Fruit fly (Drosophila melanogaster) whole organism, embryonic: ENCODE data around the gene CG34398.
A peak's percentile ranks its signal among the peaks of the same experiment; 100 is the strongest.

ENCODE experiments used
- Asciz ChIP-seq: fragments of 200-800 bp; sonication (Bioruptor generic); optimal IDR thresholded peaks from 2 replicates; lab custom pipeline; 2017; ENCODE audit warnings: missing biosample characterization, mild to moderate bottlenecking, missing genetic modification characterization, missing genetic modification reagents
- B-H1 ChIP-seq: fragments of 200-800 bp; sonication (Bioruptor generic); IDR thresholded peaks from 3 replicates; pipeline ENCODE4 v1.3.6; 2022; ENCODE audit warnings: missing biosample characterization, missing genetic modification characterization
- CG10979 ChIP-seq: fragments of 200-800 bp; sonication (Bioruptor generic); optimal IDR thresholded peaks from 2 replicates; lab custom pipeline; 2018; ENCODE audit warnings: missing biosample characterization, mild to moderate bottlenecking, missing genetic modification characterization, moderate library complexity
- CG12104 ChIP-seq: fragments of 200-800 bp; sonication (Bioruptor generic); optimal IDR thresholded peaks from 3 replicates; lab custom pipeline; 2016; ENCODE audit warnings: missing biosample characterization, missing genetic modification characterization
- CG13424 ChIP-seq: fragments of 200-800 bp; sonication (Bioruptor generic); optimal IDR thresholded peaks from 2 replicates; lab custom pipeline; 2019; ENCODE audit warnings: missing biosample characterization, mild to moderate bottlenecking, missing genetic modification characterization, moderate library complexity
- CG15479 ChIP-seq: fragments of 200-800 bp; sonication (Bioruptor generic); optimal IDR thresholded peaks from 3 replicates; lab custom pipeline; 2019; ENCODE audit warnings: missing biosample characterization, mild to moderate bottlenecking, missing genetic modification characterization, moderate library complexity
- CG15696 ChIP-seq: fragments of 200-800 bp; sonication (Bioruptor generic); optimal IDR thresholded peaks from 2 replicates; lab custom pipeline; 2019; ENCODE audit warnings: missing biosample characterization, mild to moderate bottlenecking, missing genetic modification characterization, moderate library complexity
- CG1602 ChIP-seq: fragments of 200-800 bp; sonication (Bioruptor generic); optimal IDR thresholded peaks from 3 replicates; lab custom pipeline; 2016; ENCODE audit warnings: missing biosample characterization, missing genetic modification characterization
- CG17328 ChIP-seq: fragments of 200-800 bp; sonication (Bioruptor generic); IDR thresholded peaks from 2 replicates; pipeline ENCODE4 v1.3.6; 2022; ENCODE audit warnings: missing biosample characterization, missing genetic modification characterization
- CG17568 ChIP-seq: fragments of 200-800 bp; sonication (Bioruptor generic); optimal IDR thresholded peaks from 2 replicates; lab custom pipeline; 2018; ENCODE audit warnings: missing biosample characterization, mild to moderate bottlenecking, missing genetic modification characterization, moderate library complexity
- CG18764 ChIP-seq: fragments of 200-800 bp; sonication (Bioruptor generic); optimal IDR thresholded peaks from 3 replicates; lab custom pipeline; 2016; ENCODE audit warnings: missing biosample characterization, missing genetic modification characterization
- CG3281 ChIP-seq: fragments of 200-800 bp; sonication (Bioruptor generic); optimal IDR thresholded peaks from 3 replicates; lab custom pipeline; 2017; ENCODE audit warnings: missing biosample characterization, mild to moderate bottlenecking, missing genetic modification characterization
- CG3847 ChIP-seq: fragments of 200-800 bp; sonication (Bioruptor generic); IDR thresholded peaks from 2 replicates; pipeline ENCODE4 v1.3.6; 2022; ENCODE audit warnings: missing biosample characterization, missing genetic modification characterization
- CG4820 ChIP-seq: fragments of 200-800 bp; sonication (Bioruptor generic); optimal IDR thresholded peaks from 3 replicates; lab custom pipeline; 2016; ENCODE audit warnings: missing biosample characterization, missing genetic modification characterization
- CG7928 ChIP-seq: fragments of 200-800 bp; sonication (Bioruptor generic); optimal IDR thresholded peaks from 2 replicates; lab custom pipeline; 2017; ENCODE audit warnings: missing biosample characterization, mild to moderate bottlenecking, missing genetic modification characterization
- Hey ChIP-seq: fragments of 200-800 bp; sonication (Bioruptor generic); optimal IDR thresholded peaks from 3 replicates; lab custom pipeline; 2018; ENCODE audit warnings: missing biosample characterization, mild to moderate bottlenecking, missing genetic modification characterization
- HmgZ ChIP-seq: fragments of 200-800 bp; sonication (Bioruptor generic); optimal IDR thresholded peaks from 2 replicates; lab custom pipeline; 2018; ENCODE audit warnings: missing biosample characterization, mild to moderate bottlenecking, missing genetic modification characterization
- bsh ChIP-seq, 2 experiments: fragments of 200-800 bp; sonication (Bioruptor generic); optimal IDR thresholded peaks; 2 replicates each; lab custom pipeline; 2017 to 2018; ENCODE audit warnings: mild to moderate bottlenecking in 2 of 2, missing biosample characterization in 2 of 2, missing genetic modification characterization in 2 of 2, moderate library complexity in 1 of 2
- cg ChIP-seq: fragments of 200-800 bp; sonication (Bioruptor generic); optimal IDR thresholded peaks from 3 replicates; lab custom pipeline; 2019; ENCODE audit warnings: missing biosample characterization, mild to moderate bottlenecking, missing genetic modification characterization, moderate library complexity
- grau ChIP-seq: fragments of 200-800 bp; optimal IDR thresholded peaks from 3 replicates; lab custom pipeline; 2019; ENCODE audit warnings: missing biosample characterization, mild to moderate bottlenecking, missing genetic modification characterization, moderate library complexity
- jigr1 ChIP-seq: fragments of 200-800 bp; sonication (Bioruptor generic); IDR thresholded peaks from 3 replicates; pipeline ENCODE4 v1.3.6; 2022; ENCODE audit warnings: missing biosample characterization, missing genetic modification characterization
- lab ChIP-seq: fragments of 200-800 bp; sonication (Bioruptor generic); optimal IDR thresholded peaks from 3 replicates; lab custom pipeline; 2017; ENCODE audit warnings: missing biosample characterization, missing genetic modification characterization, mild to moderate bottlenecking, moderate library complexity, missing genetic modification reagents
- pnt ChIP-seq: fragments of 200-800 bp; sonication (Bioruptor generic); optimal IDR thresholded peaks from 3 replicates; lab custom pipeline; 2016; ENCODE audit warnings: missing biosample characterization, missing genetic modification characterization
- repo ChIP-seq: fragments of 200-800 bp; sonication (Bioruptor generic); optimal IDR thresholded peaks from 2 replicates; lab custom pipeline; 2016; ENCODE audit warnings: missing biosample characterization, missing genetic modification characterization
- so ChIP-seq: fragments of 200-800 bp; sonication (Bioruptor generic); IDR thresholded peaks from 3 replicates; pipeline ENCODE4 v1.3.6; 2022; ENCODE audit warnings: missing biosample characterization, missing genetic modification characterization
- tap ChIP-seq: fragments of 200-800 bp; optimal IDR thresholded peaks from 3 replicates; lab custom pipeline; 2019; ENCODE audit warnings: missing biosample characterization, mild to moderate bottlenecking, missing genetic modification characterization, moderate library complexity
- tio ChIP-seq: fragments of 200-800 bp; sonication (Bioruptor generic); optimal IDR thresholded peaks from 2 replicates; lab custom pipeline; 2017; ENCODE audit warnings: missing biosample characterization, missing genetic modification characterization, inconsistent platforms
- trh ChIP-seq: fragments of 200-800 bp; sonication (Bioruptor generic); optimal IDR thresholded peaks from 2 replicates; lab custom pipeline; 2016; ENCODE audit warnings: missing biosample characterization, missing genetic modification characterization
- tx ChIP-seq: fragments of 200-800 bp; sonication (Bioruptor generic); optimal IDR thresholded peaks from 2 replicates; lab custom pipeline; 2016; ENCODE audit warnings: missing biosample characterization, missing genetic modification characterization

Gene CG34398

dm6 chr2L:8982584-8983302, 84.2 kb downstream of the CG34398 start (continued):
- peak; percentile 52 for TF ChIP-seq CG17328 (GFP tag; lab: Robert Waterston, UW)
- peak; percentile 1 for TF ChIP-seq CG10979 (tag; lab: Kevin White, UChicago)
- TF ChIP-seq CG3847 (GFP tag; lab: Robert Waterston, UW) = peak; percentile 51; the same call in 1 of the 2 replicates
- no peak for TF ChIP-seq jigr1 (GFP tag; lab: Robert Waterston, UW)
- peak; percentile 8 for TF ChIP-seq HmgZ (tag; lab: Kevin White, UChicago)
- TF ChIP-seq CG13424 (tag; lab: Kevin White, UChicago) = peak; percentile 65
- no peak for TF ChIP-seq trh
- TF ChIP-seq CG12104 (GFP tag; lab: Kevin White, UChicago) = peak; percentile 11
- TF ChIP-seq repo (GFP tag; lab: Kevin White, UChicago) = no peak
- peak in 1 of 2 experiments; percentile 23 for TF ChIP-seq bsh (GFP tag; optimal IDR thresholded peaks at IDR 0.05; lab: Kevin White, UChicago)
- TF ChIP-seq CG4820 (GFP tag; lab: Kevin White, UChicago) = peak; percentile 6
- peak; percentile 74 for TF ChIP-seq lab (GFP tag; lab: Kevin White, UChicago)
- no peak for TF ChIP-seq pnt (GFP tag; lab: Kevin White, UChicago)
- TF ChIP-seq grau (tag; lab: Kevin White, UChicago) = peak; percentile 48
- TF ChIP-seq so (GFP tag; lab: Robert Waterston, UW) = peak; percentile 70; the same call in 1 of the 3 replicates
- peak; percentile 26 for TF ChIP-seq tio (GFP tag; lab: Kevin White, UChicago)
- TF ChIP-seq CG7928 (GFP tag; lab: Kevin White, UChicago) = peak; percentile 4
- no peak for TF ChIP-seq tx
- TF ChIP-seq CG18764 (GFP tag; lab: Kevin White, UChicago) = no peak
- peak; percentile 23 for TF ChIP-seq CG3281 (GFP tag; lab: Kevin White, UChicago)
- TF ChIP-seq CG15696 (tag; lab: Kevin White, UChicago) = no peak
- TF ChIP-seq CG17568 (GFP tag; lab: Kevin White, UChicago) = no peak
- no peak for TF ChIP-seq tap (tag; lab: Kevin White, UChicago)
- TF ChIP-seq Hey (tag; lab: Kevin White, UChicago) = no peak
- no peak for TF ChIP-seq CG15479
- no peak for TF ChIP-seq cg (GFP tag; lab: Kevin White, UChicago)
- peak; percentile 28 for TF ChIP-seq CG1602
- peak; percentile 49 for TF ChIP-seq Asciz (GFP tag; lab: Kevin White, UChicago)
- TF ChIP-seq B-H1 (GFP tag; lab: Robert Waterston, UW) = 0 out of 3 replicates have a peak, but pooled peaks have one; percentile 24
